Worm (Caenorhabditis elegans) whole organism, midembryonic: ENCODE results near the gene K09C4.2.

ENCODE experiments used
- T22C8.4 ChIP-seq: fragments of 200-800 bp; sonication (Bioruptor generic); IDR thresholded peaks from 2 replicates; pipeline ENCODE4 v1.3.6; 2022; ENCODE audit warnings: missing genetic modification characterization, missing compliant biosample characterization
- cog-1 ChIP-seq: sonication (generic microtip); optimal IDR thresholded peaks from 2 replicates; lab custom pipeline; 2016; ENCODE audit warnings: missing genetic modification characterization, missing compliant biosample characterization
- flt-1 ChIP-seq: fragments of 200-800 bp; sonication (Bioruptor generic); IDR thresholded peaks from 2 replicates; pipeline ENCODE4 v1.3.6; 2022; ENCODE audit warnings: missing genetic modification characterization, missing compliant biosample characterization
- klf-2 ChIP-seq: fragments of 200-800 bp; sonication (Bioruptor generic); conservative IDR thresholded peaks from 2 replicates; pipeline ENCODE4 v1.3.6; 2022; ENCODE audit warnings: missing genetic modification reagents, missing genetic modification characterization, missing compliant biosample characterization
- med-1 ChIP-seq: sonication (generic microtip); optimal IDR thresholded peaks from 2 replicates; lab custom pipeline; 2017; ENCODE audit warnings: missing genetic modification characterization, mild to moderate bottlenecking, missing compliant biosample characterization, antibody characterized with exemption, missing genetic modification reagents; ENCODE audit not compliant: insufficient read depth
- ref-1 ChIP-seq: fragments of 200-800 bp; sonication (Bioruptor generic); conservative IDR thresholded peaks from 2 replicates; pipeline ENCODE4 v1.3.6; 2022; ENCODE audit warnings: missing genetic modification reagents, missing genetic modification characterization, missing compliant biosample characterization
- tab-1 ChIP-seq: fragments of 200-800 bp; sonication (Bioruptor generic); IDR thresholded peaks from 2 replicates; pipeline ENCODE4 v1.3.6; 2022; ENCODE audit warnings: missing genetic modification characterization, missing compliant biosample characterization
- ztf-23 ChIP-seq: fragments of 200-800 bp; sonication (Bioruptor generic); IDR thresholded peaks from 2 replicates; pipeline ENCODE4 v1.3.6; 2022; ENCODE audit warnings: missing genetic modification reagents, missing genetic modification characterization, missing compliant biosample characterization
- ztf-29 ChIP-seq: fragments of 200-800 bp; sonication (Bioruptor generic); IDR thresholded peaks from 2 replicates; pipeline ENCODE4 v1.3.6; 2022; ENCODE audit warnings: missing genetic modification reagents, missing genetic modification characterization, missing compliant biosample characterization

K09C4.2 gene

ce11 chrX:3271673-3272072 lies 24.6 kb upstream of the K09C4.2 start, which contains the start of gene K09C4.9:
Gene K09C4.9, minus strand, starts transcription at chrX:3271773.
- TF ChIP-seq ztf-29 (GFP tag; lab: Robert Waterston, UW) (no peak), klf-2 (no peak), cog-1 (tag; lab: Kevin White, UChicago) (no peak), tab-1 (GFP tag; lab: Robert Waterston, UW) (no peak), med-1 (GFP tag; lab: Kevin White, UChicago) (no peak)

ce11 chrX:3272580-3272979 lies 23.7 kb upstream of the K09C4.2 start, which contains the start of gene K09C4.7:
Gene K09C4.7, plus strand, starts transcription at chrX:3272880.
- no peak for TF ChIP-seq flt-1

ce11 chrX:3280130-3280529 lies 16.2 kb upstream of the K09C4.2 start, which contains the start of gene K09C4.10:
Gene K09C4.10, minus strand, starts transcription at chrX:3280230.
- TF ChIP-seq ztf-23 (GFP tag; lab: Robert Waterston, UW) (no peak), med-1 (GFP tag; lab: Kevin White, UChicago) (no peak), ztf-29 (GFP tag; lab: Robert Waterston, UW) (no peak), flt-1 (no peak), cog-1 (tag; lab: Kevin White, UChicago) (no peak), tab-1 (GFP tag; lab: Robert Waterston, UW) (no peak), ref-1 (GFP tag; lab: Robert Waterston, UW) (no peak), T22C8.4 (GFP tag; lab: Robert Waterston, UW) (no peak), klf-2 (no peak)

ce11 chrX:3282306-3282705 lies 14.0 kb upstream of the K09C4.2 start, which contains the start of gene K09C4.5:
Gene K09C4.5, plus strand, starts transcription at chrX:3282631.
- TF ChIP-seq cog-1 (tag; lab: Kevin White, UChicago), result no peak
- no peak for TF ChIP-seq med-1 (GFP tag; lab: Kevin White, UChicago)
- no peak for TF ChIP-seq T22C8.4 (GFP tag; lab: Robert Waterston, UW)
- no peak for TF ChIP-seq klf-2

ce11 chrX:3283189-3283588 lies 13.1 kb upstream of the K09C4.2 start:
- TF ChIP-seq cog-1 (tag; lab: Kevin White, UChicago), result no peak
- TF ChIP-seq ztf-29 (GFP tag; lab: Robert Waterston, UW), result no peak
- TF ChIP-seq med-1 (GFP tag; lab: Kevin White, UChicago), result no peak
- TF ChIP-seq klf-2, result no peak
- no peak for TF ChIP-seq tab-1 (GFP tag; lab: Robert Waterston, UW)
- TF ChIP-seq ztf-23 (GFP tag; lab: Robert Waterston, UW), result no peak
- no peak for TF ChIP-seq flt-1
- no peak for TF ChIP-seq ref-1 (GFP tag; lab: Robert Waterston, UW)
- TF ChIP-seq T22C8.4 (GFP tag; lab: Robert Waterston, UW), result no peak

- TF ChIP-seq klf-2, result no peak
- TF ChIP-seq ref-1 (GFP tag; lab: Robert Waterston, UW), result no peak
- TF ChIP-seq med-1 (GFP tag; lab: Kevin White, UChicago), result no peak
- TF ChIP-seq cog-1 (tag; lab: Kevin White, UChicago), result no peak
- no peak for TF ChIP-seq flt-1
- no peak for TF ChIP-seq tab-1 (GFP tag; lab: Robert Waterston, UW)
- no peak for TF ChIP-seq ztf-29 (GFP tag; lab: Robert Waterston, UW)
- TF ChIP-seq ztf-23 (GFP tag; lab: Robert Waterston, UW), result no peak
- no peak for TF ChIP-seq T22C8.4 (GFP tag; lab: Robert Waterston, UW)
These were observed 11.3 kb upstream of the K09C4.2 start for ce11 chrX:3284967-3285366.

- no peak for TF ChIP-seq T22C8.4 (GFP tag; lab: Robert Waterston, UW)
- TF ChIP-seq ref-1 (GFP tag; lab: Robert Waterston, UW), result no peak
- TF ChIP-seq med-1 (GFP tag; lab: Kevin White, UChicago), result no peak
- no peak for TF ChIP-seq ztf-23 (GFP tag; lab: Robert Waterston, UW)
- no peak for TF ChIP-seq flt-1
- TF ChIP-seq ztf-29 (GFP tag; lab: Robert Waterston, UW), result no peak
- TF ChIP-seq klf-2, result no peak
- no peak for TF ChIP-seq cog-1 (tag; lab: Kevin White, UChicago)
- TF ChIP-seq tab-1 (GFP tag; lab: Robert Waterston, UW), result no peak
These were observed 10.8 kb upstream of the K09C4.2 start for ce11 chrX:3285448-3285847.

- no peak for TF ChIP-seq flt-1
- no peak for TF ChIP-seq T22C8.4 (GFP tag; lab: Robert Waterston, UW)
- TF ChIP-seq ref-1 (GFP tag; lab: Robert Waterston, UW), result no peak
- no peak for TF ChIP-seq ztf-23 (GFP tag; lab: Robert Waterston, UW)
These were observed 7.1 kb upstream of the K09C4.2 start, which contains the start of gene K09C4.4 for ce11 chrX:3289183-3289582. Gene K09C4.4, plus strand, starts transcription at chrX:3289483.

- no peak for TF ChIP-seq ref-1 (GFP tag; lab: Robert Waterston, UW)
- TF ChIP-seq ztf-23 (GFP tag; lab: Robert Waterston, UW), result no peak
- no peak for TF ChIP-seq med-1 (GFP tag; lab: Kevin White, UChicago)
- no peak for TF ChIP-seq ztf-29 (GFP tag; lab: Robert Waterston, UW)
- TF ChIP-seq flt-1, result no peak
- no peak for TF ChIP-seq tab-1 (GFP tag; lab: Robert Waterston, UW)
- TF ChIP-seq T22C8.4 (GFP tag; lab: Robert Waterston, UW), result no peak
- no peak for TF ChIP-seq klf-2
These were observed 6.1 kb upstream of the K09C4.2 start for ce11 chrX:3290147-3290546.

ce11 chrX:3291948-3292347 lies 4.3 kb upstream of the K09C4.2 start:
- TF ChIP-seq ztf-23 (GFP tag; lab: Robert Waterston, UW), result no peak

ce11 chrX:3297812-3298211 lies 1.5 kb downstream of the K09C4.2 start:
- TF ChIP-seq ref-1 (GFP tag; lab: Robert Waterston, UW), result no peak
- no peak for TF ChIP-seq klf-2
- no peak for TF ChIP-seq T22C8.4 (GFP tag; lab: Robert Waterston, UW)
- TF ChIP-seq med-1 (GFP tag; lab: Kevin White, UChicago), result no peak
- TF ChIP-seq ztf-23 (GFP tag; lab: Robert Waterston, UW), result no peak
